Worm (Caenorhabditis elegans) whole organism, young adult: ENCODE results near the gene col-181.

Source experiments
- bed-1 ChIP-seq: fragments of 200-800 bp; sonication (Bioruptor generic); IDR thresholded peaks from 2 replicates; pipeline ENCODE4 v1.3.6; 2022; ENCODE audit warnings: missing genetic modification reagents, missing genetic modification characterization, missing compliant biosample characterization
- efl-1 ChIP-seq: fragments of 150-350 bp; optimal IDR thresholded peaks from 2 replicates; lab custom pipeline; 2014; ENCODE audit warnings: missing biosample characterization, missing genetic modification reagents, missing genetic modification characterization
- egl-44 ChIP-seq: fragments of 200-800 bp; sonication (Bioruptor generic); IDR thresholded peaks from 2 replicates; pipeline ENCODE4 v1.3.6; 2022; ENCODE audit warnings: missing genetic modification reagents, missing genetic modification characterization, missing compliant biosample characterization
- lin-40 ChIP-seq: sonication (generic microtip); optimal IDR thresholded peaks from 2 replicates; lab custom pipeline; 2016; ENCODE audit warnings: missing genetic modification characterization, mild to moderate bottlenecking, missing compliant biosample characterization, missing genotype, missing genetic modification reagents
- nhr-80 ChIP-seq: sonication (generic microtip); optimal IDR thresholded peaks from 2 replicates; lab custom pipeline; 2016; ENCODE audit warnings: missing genetic modification characterization, missing compliant biosample characterization
- repo-1 ChIP-seq: sonication (generic microtip); optimal IDR thresholded peaks from 2 replicates; lab custom pipeline; 2017; ENCODE audit warnings: mild to moderate bottlenecking, missing genetic modification characterization, missing compliant biosample characterization
- zfh-2 ChIP-seq: fragments of 200-800 bp; sonication (Bioruptor generic); conservative IDR thresholded peaks from 2 replicates; pipeline ENCODE4 v1.3.6; 2022; ENCODE audit warnings: missing genetic modification reagents, missing genetic modification characterization, missing compliant biosample characterization

col-181 gene

DNA sequence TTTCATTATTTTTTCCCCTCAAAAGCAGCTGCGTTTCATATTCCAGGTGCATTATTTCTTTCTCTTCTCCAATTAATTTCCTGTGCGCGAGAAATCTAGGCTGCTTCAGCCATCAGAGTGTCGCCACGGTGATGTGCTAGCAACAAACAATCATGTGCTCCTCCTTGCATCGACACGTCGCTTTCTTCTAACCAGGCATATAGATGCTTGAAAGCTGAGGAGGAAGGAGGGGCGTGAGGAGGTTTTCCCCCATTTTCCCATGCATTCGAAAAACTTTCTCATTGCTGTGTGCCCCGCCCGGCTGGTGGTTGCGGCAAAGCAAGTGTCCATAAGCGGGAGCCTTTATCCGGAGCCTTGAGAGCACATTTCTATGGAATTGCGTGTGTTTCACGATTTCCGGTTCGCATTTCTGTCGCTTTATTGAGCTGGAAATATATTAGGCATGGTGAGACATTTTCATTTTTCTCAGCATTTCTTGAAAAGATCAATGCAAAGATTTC lies 45.0 kb downstream of the col-181 start, which contains the start of gene znf-474:
Gene znf-474 (plus strand): TSS at position 287 of the 500 bp plus-strand sequence.
- TF ChIP-seq egl-44 (no peak), repo-1 (no peak)

- TF ChIP-seq lin-40 = no peak
- peak; percentile 9 for TF ChIP-seq nhr-80 (tag; lab: Kevin White, UChicago)
- no peak for TF ChIP-seq zfh-2 (GFP tag; lab: Robert Waterston, UW)
- TF ChIP-seq bed-1 (GFP tag; lab: Robert Waterston, UW) = no peak
- no peak for TF ChIP-seq efl-1 (GFP tag; lab: Kevin White, UChicago)
- TF ChIP-seq, all 124 proteins: peak for 1
These were observed 49.5 kb downstream of the col-181 start, which contains the start of gene mfsd-11 for ce11 chrX:12154055-12154898. mfsd-11 (minus strand) TSS chrX:12154105.
